Fruit fly (Drosophila melanogaster): ENCODE measurements around the gene I-t.

The I-t gene

DNA sequence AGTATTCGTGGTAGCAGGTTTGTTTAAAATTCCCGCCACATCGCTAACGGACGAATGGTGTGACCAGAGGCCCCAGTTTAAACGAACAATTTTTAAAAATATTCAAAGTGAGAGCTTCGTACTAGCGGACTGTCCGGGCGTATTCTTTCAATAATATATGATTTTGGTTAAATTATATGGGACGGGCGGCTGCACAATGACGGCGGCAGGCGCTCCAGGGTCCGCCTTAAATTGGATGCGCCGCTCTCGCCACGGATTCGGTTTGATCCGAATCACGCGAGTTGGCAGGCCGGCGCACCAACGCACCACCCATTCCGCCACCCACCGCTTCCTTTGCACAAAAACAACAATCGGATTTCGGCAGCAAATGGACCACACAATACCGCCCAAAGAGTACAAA is 31.5 kb downstream of the I-t start, which contains the start of gene CG14721:
Gene CG14721, plus strand, starts transcription at position 111 of the 400 bp plus-strand sequence.
- no peak for TF ChIP-seq CG13204 (GFP tag; optimal IDR thresholded peaks at IDR 0.05)
- TF ChIP-seq CG4496 (GFP tag; IDR thresholded peaks at IDR 0.05), result peak; percentile 8; the same call in 1 of the 3 replicates

DNA sequence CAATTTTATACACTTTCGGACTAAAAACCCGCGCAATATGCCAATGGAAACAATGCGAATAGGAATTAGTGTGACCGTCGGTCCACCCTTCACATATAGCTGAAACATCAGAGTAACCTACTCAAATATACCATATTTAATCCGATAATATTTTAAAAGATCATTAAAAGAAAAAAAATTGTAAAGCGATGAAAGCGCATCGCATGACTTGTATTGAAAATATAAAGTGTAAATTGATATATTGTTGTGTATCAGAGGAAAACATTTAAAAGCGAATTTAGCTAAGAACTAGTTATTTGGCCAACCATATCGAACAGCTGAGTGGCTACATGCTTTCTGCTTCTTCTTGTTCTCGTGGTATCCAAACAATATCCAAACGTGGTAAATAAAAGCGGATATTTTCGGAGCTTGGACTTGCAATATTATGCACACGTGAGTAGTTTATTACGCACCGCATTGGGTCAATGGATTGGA is 37.9 kb downstream of the I-t start, which contains the start of the genes Blm and CG14722:
Gene Blm, minus strand, starts transcription at position 54 of the 474 bp plus-strand sequence.
Gene CG14722, plus strand, starts transcription at position 161 of the 474 bp plus-strand sequence.
- no peak for TF ChIP-seq CG34367 (tag; optimal IDR thresholded peaks at IDR 0.05)

DNA sequence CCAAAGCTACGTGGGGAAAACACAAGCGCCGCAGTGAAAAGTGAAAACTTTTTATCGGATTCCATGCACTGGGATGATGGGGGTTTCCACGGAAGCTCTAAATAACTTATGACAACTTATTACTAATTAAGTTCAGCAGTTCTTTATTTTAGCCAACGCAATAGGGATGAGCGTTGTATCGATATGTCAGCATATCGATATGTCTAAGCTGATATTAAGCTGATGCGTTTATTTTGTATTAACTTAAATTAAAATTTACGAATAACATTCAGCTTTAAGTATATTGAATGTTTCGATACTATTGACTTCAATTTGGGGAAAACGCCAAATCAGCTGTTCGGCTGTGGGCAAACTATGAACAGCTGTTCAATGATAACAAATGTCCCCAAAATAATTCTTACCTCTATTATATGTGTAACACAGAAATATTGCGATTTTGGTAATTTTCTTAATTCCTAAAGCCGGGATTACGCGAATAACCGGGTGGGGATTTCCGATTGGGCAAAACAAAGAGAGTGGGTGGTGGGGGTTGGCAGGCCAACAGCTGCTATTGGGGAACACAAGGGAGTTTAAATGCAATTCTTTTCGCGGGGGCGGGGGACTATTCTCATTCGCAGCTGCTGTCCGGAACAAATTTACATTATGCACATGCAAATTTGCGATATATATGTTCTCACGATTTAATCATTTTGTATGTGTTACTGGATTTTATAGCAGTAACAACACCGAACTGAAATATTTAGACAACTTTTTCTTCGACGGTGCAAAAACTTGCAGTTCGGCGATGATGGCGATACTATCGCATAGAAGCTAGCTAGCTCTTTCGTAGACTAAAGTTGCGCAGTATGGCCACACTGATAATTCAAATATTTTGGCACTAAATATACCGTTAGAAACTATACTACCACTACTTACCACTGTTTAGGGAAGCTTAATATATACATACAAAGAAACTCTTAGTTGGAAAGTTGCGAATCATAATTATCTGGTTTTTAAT is 45.8 kb downstream of the I-t start, which contains the start of gene CG6923:
Gene CG6923, minus strand, starts transcription at position 733 of the 997 bp plus-strand sequence.
- TF ChIP-seq CG10348 (GFP tag; IDR thresholded peaks at IDR 0.05) (no peak), CG8159 (tag; optimal IDR thresholded peaks at IDR 0.05) (no peak), CG34367 (tag; optimal IDR thresholded peaks at IDR 0.05) (no peak), CG15710 (tag; optimal IDR thresholded peaks at IDR 0.05) (no peak), CG8301 (tag; optimal IDR thresholded peaks at IDR 0.05) (no peak), CG12605 (GFP tag; IDR thresholded peaks at IDR 0.05) (no peak), Pif1B (GFP tag; optimal IDR thresholded peaks at IDR 0.05) (no peak), EcR (GFP tag; optimal IDR thresholded peaks at IDR 0.05) (no peak), gl (tag; optimal IDR thresholded peaks at IDR 0.05) (no peak), Snoo (tag; optimal IDR thresholded peaks at IDR 0.05) (no peak), CG4496 (GFP tag; IDR thresholded peaks at IDR 0.05) (no peak), D1 (tag; optimal IDR thresholded peaks at IDR 0.05) (no peak), CG13204 (GFP tag; optimal IDR thresholded peaks at IDR 0.05) (no peak), fd96Ca (GFP tag; IDR thresholded peaks at IDR 0.05) (no peak), rn (GFP tag; IDR thresholded peaks at IDR 0.05) (no peak), CG14655 (GFP tag; optimal IDR thresholded peaks at IDR 0.05) (no peak), CG32121 (GFP tag; IDR thresholded peaks at IDR 0.05) (no peak)

DNA sequence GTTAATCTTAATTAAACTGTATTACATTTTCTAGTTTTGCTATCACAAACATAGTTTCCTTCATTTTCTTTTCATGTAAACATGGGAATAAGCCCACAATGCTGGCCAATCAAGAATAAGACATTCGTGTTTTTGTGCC is 46.3 kb downstream of the I-t start, which contains the start of gene CG43062:
Gene CG43062, plus strand, starts transcription at position 40 of the 139 bp plus-strand sequence.
- TF ChIP-seq gl (tag; optimal IDR thresholded peaks at IDR 0.05) (no peak), CG32121 (GFP tag; IDR thresholded peaks at IDR 0.05) (no peak)

DNA sequence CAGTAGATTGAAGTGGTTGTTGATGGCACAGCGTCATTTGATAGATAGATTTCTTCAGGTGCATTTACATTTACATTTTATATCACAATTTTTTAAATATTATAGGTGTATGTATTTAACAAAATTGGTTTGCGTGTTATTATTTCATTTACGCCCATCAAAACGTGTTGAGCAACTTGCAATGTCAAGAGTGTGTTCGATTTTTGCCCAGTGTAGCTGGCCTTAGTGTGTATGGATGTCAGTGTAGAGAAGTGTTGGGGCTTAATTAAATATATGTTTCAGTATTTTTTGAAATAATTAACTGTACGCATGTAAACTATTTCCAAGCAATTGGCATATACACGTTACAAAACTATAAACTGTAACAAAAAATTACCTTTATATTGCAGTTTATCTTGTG is 47.9 kb downstream of the I-t start:
- TF ChIP-seq CG17806 (tag; optimal IDR thresholded peaks at IDR 0.05), result peak; percentile 4
- TF ChIP-seq rn (GFP tag; IDR thresholded peaks at IDR 0.05), result no peak

Data from whole organism, pupa.